Worm (Caenorhabditis elegans) whole organism, young adult: ENCODE data around the gene msrp-4.
"Not testable (repeated sequence)": the region's sequence is repeated elsewhere in the genome, so short reads cannot be mapped to it uniquely, and the experiment has no call there.

Experiments
- C17E4.6 ChIP-seq: fragments of 200-800 bp; sonication (Bioruptor generic); IDR thresholded peaks from 2 replicates; pipeline ENCODE4 v1.3.6; 2022; ENCODE audit warnings: missing genetic modification reagents, missing genetic modification characterization, missing compliant biosample characterization
- F37B4.10 ChIP-seq: fragments of 200-800 bp; sonication (Bioruptor generic); IDR thresholded peaks from 2 replicates; pipeline ENCODE4 v1.3.6; 2022; ENCODE audit warnings: missing genetic modification characterization, missing compliant biosample characterization
- F52B5.7 ChIP-seq: sonication (generic microtip); optimal IDR thresholded peaks from 2 replicates; lab custom pipeline; 2016; ENCODE audit warnings: mild to moderate bottlenecking, missing genetic modification characterization, missing compliant biosample characterization
- K12H6.12 ChIP-seq: fragments of 200-800 bp; sonication (Bioruptor generic); optimal IDR thresholded peaks from 2 replicates; lab custom pipeline; 2018; ENCODE audit warnings: mild to moderate bottlenecking, missing genetic modification characterization, missing compliant biosample characterization
- T26A5.8 ChIP-seq: sonication (generic microtip); optimal IDR thresholded peaks from 2 replicates; lab custom pipeline; 2016; ENCODE audit warnings: missing genetic modification characterization, missing compliant biosample characterization
- Y53F4B.3 ChIP-seq: fragments of 200-800 bp; sonication (Bioruptor generic); IDR thresholded peaks from 2 replicates; pipeline ENCODE4 v1.3.6; 2022; ENCODE audit warnings: missing genetic modification reagents, missing genetic modification characterization, missing compliant biosample characterization
- Y53G8AR.9 ChIP-seq: fragments of 200-800 bp; sonication (Bioruptor generic); conservative IDR thresholded peaks from 2 replicates; pipeline ENCODE4 v1.3.6; 2022; ENCODE audit warnings: missing genetic modification reagents, missing genetic modification characterization, missing compliant biosample characterization
- Y95B8A.8 ChIP-seq: fragments of 200-800 bp; sonication (Bioruptor generic); IDR thresholded peaks from 2 replicates; pipeline ENCODE4 v1.3.6; 2022; ENCODE audit warnings: missing genetic modification reagents, missing genetic modification characterization, missing compliant biosample characterization
- ZK185.1 ChIP-seq: sonication (generic microtip); optimal IDR thresholded peaks from 2 replicates; lab custom pipeline; 2016; ENCODE audit warnings: mild to moderate bottlenecking, missing genetic modification characterization, missing compliant biosample characterization; ENCODE audit not compliant: poor library complexity, severe bottlenecking
- akir-1 ChIP-seq: fragments of 200-800 bp; sonication (Bioruptor generic); optimal IDR thresholded peaks from 2 replicates; lab custom pipeline; 2018; ENCODE audit warnings: mild to moderate bottlenecking, missing genetic modification characterization, moderate library complexity, missing compliant biosample characterization
- athp-1 ChIP-seq: sonication (generic microtip); optimal IDR thresholded peaks from 2 replicates; lab custom pipeline; 2017; ENCODE audit warnings: mild to moderate bottlenecking, missing genetic modification characterization, missing compliant biosample characterization
- bed-1 ChIP-seq: fragments of 200-800 bp; sonication (Bioruptor generic); IDR thresholded peaks from 2 replicates; pipeline ENCODE4 v1.3.6; 2022; ENCODE audit warnings: missing genetic modification reagents, missing genetic modification characterization, missing compliant biosample characterization
- cebp-2 ChIP-seq: fragments of 200-800 bp; sonication (Bioruptor generic); IDR thresholded peaks from 2 replicates; pipeline ENCODE4 v1.3.6; 2022; ENCODE audit warnings: missing genetic modification characterization, missing compliant biosample characterization
- ceh-40 ChIP-seq: fragments of 200-800 bp; sonication (Bioruptor generic); IDR thresholded peaks from 2 replicates; pipeline ENCODE4 v1.3.6; 2022; ENCODE audit warnings: missing genetic modification characterization, missing compliant biosample characterization
- ceh-58 ChIP-seq: fragments of 200-800 bp; sonication (Bioruptor generic); IDR thresholded peaks from 2 replicates; pipeline ENCODE4 v1.3.6; 2022; ENCODE audit warnings: missing genetic modification characterization, missing compliant biosample characterization
- efl-1 ChIP-seq: fragments of 150-350 bp; optimal IDR thresholded peaks from 2 replicates; lab custom pipeline; 2014; ENCODE audit warnings: missing biosample characterization, missing genetic modification reagents, missing genetic modification characterization
- egrh-3 ChIP-seq: fragments of 200-800 bp; sonication (Bioruptor generic); IDR thresholded peaks from 2 replicates; pipeline ENCODE4 v1.3.6; 2022; ENCODE audit warnings: missing genetic modification reagents, missing genetic modification characterization, missing compliant biosample characterization
- ets-4 ChIP-seq: fragments of 200-800 bp; sonication (Bioruptor generic); optimal IDR thresholded peaks from 2 replicates; lab custom pipeline; 2018; ENCODE audit warnings: mild to moderate bottlenecking, missing genetic modification characterization, missing compliant biosample characterization
- gei-17 ChIP-seq: fragments of 200-800 bp; sonication (Bioruptor generic); optimal IDR thresholded peaks from 2 replicates; lab custom pipeline; 2018; ENCODE audit warnings: mild to moderate bottlenecking, missing genetic modification characterization, missing compliant biosample characterization
- hlh-12 ChIP-seq: sonication (generic microtip); optimal IDR thresholded peaks from 2 replicates; lab custom pipeline; 2016; ENCODE audit warnings: missing genetic modification characterization, missing compliant biosample characterization
- hlh-26 ChIP-seq: fragments of 200-800 bp; sonication (Bioruptor generic); conservative IDR thresholded peaks from 2 replicates; pipeline ENCODE4 v1.3.6; 2022; ENCODE audit warnings: missing genetic modification reagents, missing genetic modification characterization, missing compliant biosample characterization
- lin-35 ChIP-seq, 3 experiments: fragments of 150-350 bp in 2 of 3; sonication (generic microtip) in 1 of 3; optimal IDR thresholded peaks; 2 replicates each; lab custom pipeline; 2014 to 2018; ENCODE audit warnings: missing biosample characterization in 3 of 3, missing genetic modification characterization in 3 of 3, missing genetic modification reagents in 3 of 3
- lin-54 ChIP-seq: fragments of 200-800 bp; sonication (Bioruptor generic); optimal IDR thresholded peaks from 2 replicates; lab custom pipeline; 2018; ENCODE audit warnings: mild to moderate bottlenecking, missing genetic modification characterization, missing compliant biosample characterization
- lir-1 ChIP-seq: fragments of 200-800 bp; sonication (Bioruptor generic); conservative IDR thresholded peaks from 2 replicates; pipeline ENCODE4 v1.3.6; 2022; ENCODE audit warnings: missing genetic modification reagents, missing genetic modification characterization, missing compliant biosample characterization
- lsl-1 ChIP-seq: fragments of 200-800 bp; sonication (Bioruptor generic); optimal IDR thresholded peaks from 2 replicates; lab custom pipeline; 2018; ENCODE audit warnings: mild to moderate bottlenecking, missing genetic modification characterization, moderate library complexity, missing compliant biosample characterization
- madf-10 ChIP-seq: sonication (generic microtip); optimal IDR thresholded peaks from 2 replicates; lab custom pipeline; 2016; ENCODE audit warnings: mild to moderate bottlenecking, missing genetic modification characterization, missing compliant biosample characterization
- madf-3 ChIP-seq: fragments of 200-800 bp; sonication (Bioruptor generic); IDR thresholded peaks from 2 replicates; pipeline ENCODE4 v1.3.6; 2022; ENCODE audit warnings: missing genetic modification reagents, missing genetic modification characterization, missing compliant biosample characterization
- madf-8 ChIP-seq: fragments of 200-800 bp; sonication (Bioruptor generic); conservative IDR thresholded peaks from 2 replicates; pipeline ENCODE4 v1.3.6; 2022; ENCODE audit warnings: missing genetic modification reagents, missing genetic modification characterization, missing compliant biosample characterization
- mcd-1 ChIP-seq: fragments of 200-800 bp; sonication (Bioruptor generic); IDR thresholded peaks from 2 replicates; pipeline ENCODE4 v1.3.6; 2022; ENCODE audit warnings: missing genetic modification reagents, missing genetic modification characterization, missing compliant biosample characterization
- mes-4 ChIP-seq: sonication (generic microtip); optimal IDR thresholded peaks from 2 replicates; lab custom pipeline; 2016; ENCODE audit warnings: missing genotype, missing genetic modification characterization, missing compliant biosample characterization
- nhr-120 ChIP-seq: fragments of 200-800 bp; sonication (Bioruptor generic); IDR thresholded peaks from 2 replicates; pipeline ENCODE4 v1.3.6; 2022; ENCODE audit warnings: missing genetic modification characterization, missing compliant biosample characterization
- nhr-90 ChIP-seq: sonication (generic microtip); optimal IDR thresholded peaks from 2 replicates; lab custom pipeline; 2016; ENCODE audit warnings: missing genotype, mild to moderate bottlenecking, missing genetic modification characterization, missing compliant biosample characterization
- rcor-1 ChIP-seq: fragments of 200-800 bp; sonication (Bioruptor generic); IDR thresholded peaks from 2 replicates; pipeline ENCODE4 v1.3.6; 2022; ENCODE audit warnings: missing genetic modification reagents, missing genetic modification characterization, missing compliant biosample characterization
- rec-8 ChIP-seq, 2 experiments: sonication (generic microtip); optimal IDR thresholded peaks; 2 replicates each; lab custom pipeline; 2016; ENCODE audit warnings: mild to moderate bottlenecking in 2 of 2, missing genetic modification characterization in 2 of 2, missing genetic modification reagents in 2 of 2, missing genotype in 2 of 2, missing biosample characterization in 1 of 2, missing compliant biosample characterization in 1 of 2, moderate library complexity in 1 of 2
- rpc-1 ChIP-seq, 2 experiments: fragments of 150-350 bp in 1 of 2; sonication (generic microtip) in 1 of 2; optimal IDR thresholded peaks; 2 replicates each; lab custom pipeline; 2014 to 2018; ENCODE audit warnings: missing biosample characterization in 1 of 2, missing genetic modification characterization in 1 of 2, missing genetic modification reagents in 1 of 2, missing genotype in 1 of 2
- sdz-38 ChIP-seq: sonication (generic microtip); optimal IDR thresholded peaks from 2 replicates; lab custom pipeline; 2016; ENCODE audit warnings: missing genotype, missing genetic modification characterization, missing compliant biosample characterization
- sea-2 ChIP-seq: fragments of 200-800 bp; sonication (Bioruptor generic); IDR thresholded peaks from 2 replicates; pipeline ENCODE4 v1.3.6; 2022; ENCODE audit warnings: missing genetic modification characterization, missing compliant biosample characterization
- snpc-1.1 ChIP-seq: sonication (generic microtip); optimal IDR thresholded peaks from 2 replicates; lab custom pipeline; 2017; ENCODE audit warnings: missing genetic modification characterization, mild to moderate bottlenecking, missing compliant biosample characterization, antibody characterized with exemption, moderate library complexity, missing genotype, missing genetic modification reagents; ENCODE audit not compliant: insufficient read depth
- tbp1 ChIP-seq: fragments of 200-800 bp; sonication (Bioruptor generic); optimal IDR thresholded peaks from 2 replicates; lab custom pipeline; 2018; ENCODE audit warnings: mild to moderate bottlenecking, missing genetic modification characterization, missing compliant biosample characterization
- tbx-9 ChIP-seq: sonication (generic microtip); optimal IDR thresholded peaks from 2 replicates; lab custom pipeline; 2016; ENCODE audit warnings: borderline replicate concordance, missing genetic modification characterization, inconsistent platforms, missing compliant biosample characterization
- zfh-2 ChIP-seq: fragments of 200-800 bp; sonication (Bioruptor generic); conservative IDR thresholded peaks from 2 replicates; pipeline ENCODE4 v1.3.6; 2022; ENCODE audit warnings: missing genetic modification reagents, missing genetic modification characterization, missing compliant biosample characterization
- zim-3 ChIP-seq: sonication (generic microtip); optimal IDR thresholded peaks from 2 replicates; lab custom pipeline; 2017; ENCODE audit warnings: mild to moderate bottlenecking, missing genetic modification characterization, moderate library complexity, missing compliant biosample characterization
- ztf-25 ChIP-seq: fragments of 200-800 bp; sonication (Bioruptor generic); IDR thresholded peaks from 2 replicates; pipeline ENCODE4 v1.3.6; 2022; ENCODE audit warnings: missing genetic modification reagents, missing genetic modification characterization, missing compliant biosample characterization

The msrp-4 gene

ce11 chrII:822730-823129 is at the start of gene msrp-4:
Gene msrp-4 (minus strand): TSS chrII:822830.
- not testable (repeated sequence) for TF ChIP-seq F52B5.7 (tag; lab: Kevin White, UChicago); F37B4.10 (GFP tag; lab: Robert Waterston, UW); zfh-2 (GFP tag; lab: Robert Waterston, UW)

- TF ChIP-seq tbx-9 (tag; lab: Kevin White, UChicago): no peak
- no peak for TF ChIP-seq madf-3 (GFP tag; lab: Robert Waterston, UW)
- TF ChIP-seq hlh-12 (tag; lab: Kevin White, UChicago): no peak
- no peak for TF ChIP-seq lin-54 (GFP tag; lab: Kevin White, UChicago)
- no peak for TF ChIP-seq efl-1 (GFP tag; lab: Kevin White, UChicago)
- TF ChIP-seq egrh-3 (GFP tag; lab: Robert Waterston, UW): no peak
- no peak for TF ChIP-seq ztf-25 (GFP tag; lab: Robert Waterston, UW)
- TF ChIP-seq Y95B8A.8 (GFP tag; lab: Robert Waterston, UW): no peak
- no peak for TF ChIP-seq rec-8 (tag; optimal IDR thresholded peaks at IDR 0.05; lab: Kevin White, UChicago)
- no peak for TF ChIP-seq lir-1 (GFP tag; lab: Robert Waterston, UW)
- TF ChIP-seq hlh-26 (GFP tag; lab: Robert Waterston, UW): no peak
- no peak for TF ChIP-seq lsl-1 (GFP tag; lab: Kevin White, UChicago)
These were observed 46.7 kb upstream of the msrp-4 start for ce11 chrII:869316-869715.

ce11 chrII:868240-868864 is 45.7 kb upstream of the msrp-4 start, which contains the start of gene fbxc-51:
Gene fbxc-51 (plus strand): TSS chrII:868814.
- TF ChIP-seq rcor-1 (GFP tag; lab: Robert Waterston, UW) (no peak), F37B4.10 (GFP tag; lab: Robert Waterston, UW) (no peak), Y95B8A.8 (GFP tag; lab: Robert Waterston, UW) (no peak), rpc-1 (optimal IDR thresholded peaks at IDR 0.05; lab: Kevin White, UChicago) (no peak), rpc-1 (tag; optimal IDR thresholded peaks at IDR 0.05; lab: Kevin White, UChicago) (no peak), mes-4 (tag; lab: Kevin White, UChicago) (no peak), sdz-38 (no peak), lin-35 (GFP tag; optimal IDR thresholded peaks at IDR 0.05; lab: Kevin White, UChicago) (no peak), gei-17 (GFP tag; lab: Kevin White, UChicago) (no peak), bed-1 (GFP tag; lab: Robert Waterston, UW) (no peak), cebp-2 (no peak), Y53F4B.3 (GFP tag; lab: Robert Waterston, UW) (no peak), zim-3 (tag; lab: Kevin White, UChicago) (no peak), ceh-40 (GFP tag; lab: Robert Waterston, UW) (no peak), C17E4.6 (GFP tag; lab: Robert Waterston, UW) (no peak), madf-8 (GFP tag; lab: Robert Waterston, UW) (no peak), ztf-25 (GFP tag; lab: Robert Waterston, UW) (no peak), sea-2 (GFP tag; lab: Robert Waterston, UW) (no peak), ZK185.1 (no peak)
- TF ChIP-seq, all 124 proteins: peak for 0

ce11 chrII:866801-867200 is 44.2 kb upstream of the msrp-4 start, which contains the start of gene Y46B2A.3:
Gene Y46B2A.3 (minus strand): TSS chrII:866901.
- TF ChIP-seq nhr-90 (tag; lab: Kevin White, UChicago) (no peak), ets-4 (GFP tag; lab: Kevin White, UChicago) (no peak), T26A5.8 (tag; lab: Kevin White, UChicago) (no peak), hlh-12 (tag; lab: Kevin White, UChicago) (no peak), ceh-40 (GFP tag; lab: Robert Waterston, UW) (no peak), athp-1 (tag; lab: Kevin White, UChicago) (no peak), mcd-1 (no peak), akir-1 (GFP tag; lab: Kevin White, UChicago) (no peak), ceh-58 (no peak), sea-2 (GFP tag; lab: Robert Waterston, UW) (no peak), Y53G8AR.9 (GFP tag; lab: Robert Waterston, UW) (no peak), snpc-1.1 (tag; lab: Kevin White, UChicago) (no peak), madf-10 (no peak), tbp1 (GFP tag; lab: Kevin White, UChicago) (no peak), K12H6.12 (tag; lab: Kevin White, UChicago) (no peak), nhr-120 (GFP tag; lab: Robert Waterston, UW) (no peak)
